Fruit fly (Drosophila melanogaster) whole organism, embryonic: ENCODE data around the gene nesd.

Experiments used
- Bteb2 ChIP-seq: fragments of 200-800 bp; sonication (Bioruptor generic); optimal IDR thresholded peaks from 2 replicates; lab custom pipeline; 2016; ENCODE audit warnings: missing biosample characterization, missing genetic modification characterization
- CG1024 ChIP-seq: fragments of 200-800 bp; sonication (Bioruptor generic); IDR thresholded peaks from 2 replicates; pipeline ENCODE4 v1.3.6; 2022; ENCODE audit warnings: missing biosample characterization, missing genetic modification characterization
- CG10462 ChIP-seq: fragments of 200-800 bp; sonication (Bioruptor generic); optimal IDR thresholded peaks from 2 replicates; lab custom pipeline; 2016; ENCODE audit warnings: missing biosample characterization, missing genetic modification characterization
- CG11398 ChIP-seq: fragments of 200-800 bp; sonication (Bioruptor generic); optimal IDR thresholded peaks from 2 replicates; lab custom pipeline; 2016; ENCODE audit warnings: missing biosample characterization, missing genetic modification characterization
- CG12236 ChIP-seq: fragments of 200-800 bp; sonication (Bioruptor generic); optimal IDR thresholded peaks from 2 replicates; lab custom pipeline; 2016; ENCODE audit warnings: missing biosample characterization, missing genetic modification characterization
- CG12391 ChIP-seq: fragments of 200-800 bp; sonication (Bioruptor generic); optimal IDR thresholded peaks from 3 replicates; lab custom pipeline; 2018; ENCODE audit warnings: missing biosample characterization, mild to moderate bottlenecking, missing genetic modification characterization, moderate library complexity
- CG14667 ChIP-seq: fragments of 200-800 bp; sonication (Bioruptor generic); IDR thresholded peaks from 2 replicates; pipeline ENCODE4 v1.3.6; 2022; ENCODE audit warnings: missing biosample characterization, missing genetic modification characterization
- CG15011 ChIP-seq: fragments of 200-800 bp; sonication (Bioruptor generic); optimal IDR thresholded peaks from 3 replicates; lab custom pipeline; 2018; ENCODE audit warnings: missing biosample characterization, mild to moderate bottlenecking, missing genetic modification characterization
- CG15696 ChIP-seq: fragments of 200-800 bp; sonication (Bioruptor generic); optimal IDR thresholded peaks from 2 replicates; lab custom pipeline; 2019; ENCODE audit warnings: missing biosample characterization, mild to moderate bottlenecking, missing genetic modification characterization, moderate library complexity
- CG18476 ChIP-seq: fragments of 200-800 bp; sonication (Bioruptor generic); optimal IDR thresholded peaks from 2 replicates; lab custom pipeline; 2016; ENCODE audit warnings: missing biosample characterization, mild to moderate bottlenecking, missing genetic modification characterization
- CG18619 ChIP-seq: fragments of 200-800 bp; sonication (Bioruptor generic); optimal IDR thresholded peaks from 3 replicates; lab custom pipeline; 2017; ENCODE audit warnings: missing biosample characterization, mild to moderate bottlenecking, missing genetic modification characterization
- CG2120 ChIP-seq: fragments of 200-800 bp; sonication (Bioruptor generic); optimal IDR thresholded peaks from 3 replicates; lab custom pipeline; 2016; ENCODE audit warnings: missing biosample characterization, missing genetic modification characterization
- CG31224 ChIP-seq: fragments of 200-800 bp; sonication (Bioruptor generic); IDR thresholded peaks from 2 replicates; pipeline ENCODE4 v1.3.6; 2022; ENCODE audit warnings: missing biosample characterization, missing genetic modification characterization
- CG3163 ChIP-seq: fragments of 200-800 bp; sonication (Bioruptor generic); optimal IDR thresholded peaks from 3 replicates; lab custom pipeline; 2016; ENCODE audit warnings: missing biosample characterization, missing genetic modification characterization
- CG6683 ChIP-seq: fragments of 200-800 bp; sonication (Bioruptor generic); optimal IDR thresholded peaks from 2 replicates; lab custom pipeline; 2017; ENCODE audit warnings: missing biosample characterization, mild to moderate bottlenecking, missing genetic modification characterization, missing genetic modification reagents
- CG6791 ChIP-seq: fragments of 200-800 bp; sonication (Bioruptor generic); IDR thresholded peaks from 3 replicates; pipeline ENCODE4 v1.3.6; 2022; ENCODE audit warnings: missing biosample characterization, missing genetic modification characterization; ENCODE audit not compliant: partially characterized antibody
- CG8281 ChIP-seq: fragments of 200-800 bp; sonication (Bioruptor generic); optimal IDR thresholded peaks from 2 replicates; lab custom pipeline; 2018; ENCODE audit warnings: missing biosample characterization, mild to moderate bottlenecking, missing genetic modification characterization, moderate library complexity
- Dbx ChIP-seq: fragments of 200-800 bp; sonication (Bioruptor generic); IDR thresholded peaks from 3 replicates; pipeline ENCODE4 v1.3.6; 2022; ENCODE audit warnings: missing biosample characterization, missing genetic modification characterization
- E2f1 ChIP-seq: fragments of 200-800 bp; sonication (Bioruptor generic); IDR thresholded peaks from 2 replicates; pipeline ENCODE4 v1.3.6; 2022; ENCODE audit warnings: missing biosample characterization, missing genetic modification characterization
- Hmr ChIP-seq: fragments of 200-800 bp; sonication (Bioruptor generic); optimal IDR thresholded peaks from 3 replicates; lab custom pipeline; 2017; ENCODE audit warnings: mild to moderate bottlenecking, missing biosample characterization, missing genetic modification reagents, missing genetic modification characterization
- Max ChIP-seq: fragments of 200-800 bp; sonication (Bioruptor generic); optimal IDR thresholded peaks from 2 replicates; lab custom pipeline; 2016; ENCODE audit warnings: missing biosample characterization, mild to moderate bottlenecking, missing genetic modification characterization
- Meics ChIP-seq: fragments of 200-800 bp; sonication (Bioruptor generic); optimal IDR thresholded peaks from 2 replicates; lab custom pipeline; 2017; ENCODE audit warnings: missing biosample characterization, mild to moderate bottlenecking, missing genetic modification characterization
- PHDP ChIP-seq: fragments of 200-800 bp; sonication (Bioruptor generic); optimal IDR thresholded peaks from 3 replicates; lab custom pipeline; 2018; ENCODE audit warnings: missing biosample characterization, mild to moderate bottlenecking, missing genetic modification characterization, moderate library complexity
- Poxn ChIP-seq: fragments of 200-800 bp; sonication (Bioruptor generic); IDR thresholded peaks from 2 replicates; pipeline ENCODE4 v1.3.6; 2022; ENCODE audit warnings: missing biosample characterization, missing genetic modification characterization
- btn ChIP-seq: fragments of 200-800 bp; sonication (Bioruptor generic); optimal IDR thresholded peaks from 2 replicates; lab custom pipeline; 2016; ENCODE audit warnings: missing biosample characterization, missing genetic modification characterization
- caup ChIP-seq: fragments of 200-800 bp; sonication (Bioruptor generic); optimal IDR thresholded peaks from 3 replicates; lab custom pipeline; 2017; ENCODE audit warnings: missing biosample characterization, mild to moderate bottlenecking, missing genetic modification characterization, moderate library complexity; ENCODE audit not compliant: severe bottlenecking
- cg ChIP-seq: fragments of 200-800 bp; sonication (Bioruptor generic); optimal IDR thresholded peaks from 3 replicates; lab custom pipeline; 2019; ENCODE audit warnings: missing biosample characterization, mild to moderate bottlenecking, missing genetic modification characterization, moderate library complexity
- chif ChIP-seq, 2 experiments: fragments of 200-800 bp; sonication (Bioruptor generic); optimal IDR thresholded peaks; 3 replicates each; lab custom pipeline; 2016; ENCODE audit warnings: missing biosample characterization in 2 of 2, missing genetic modification characterization in 2 of 2
- chinmo ChIP-seq: fragments of 200-800 bp; sonication (Bioruptor generic); IDR thresholded peaks from 4 replicates; pipeline ENCODE4 v1.3.6; 2022; ENCODE audit warnings: missing biosample characterization, missing genetic modification characterization; ENCODE audit not compliant: partially characterized antibody
- chm ChIP-seq: fragments of 200-800 bp; sonication (Bioruptor generic); IDR thresholded peaks from 2 replicates; pipeline ENCODE4 v1.3.6; 2022; ENCODE audit warnings: missing biosample characterization, missing genetic modification characterization
- dmrt99B ChIP-seq: fragments of 200-800 bp; sonication (Bioruptor generic); optimal IDR thresholded peaks from 2 replicates; lab custom pipeline; 2018; ENCODE audit warnings: missing biosample characterization, mild to moderate bottlenecking, missing genetic modification characterization, moderate library complexity
- dysf ChIP-seq: fragments of 200-800 bp; sonication (Bioruptor generic); IDR thresholded peaks from 3 replicates; pipeline ENCODE4 v1.3.6; 2022; ENCODE audit warnings: missing biosample characterization, missing genetic modification characterization
- en ChIP-seq: fragments of 200-800 bp; sonication (Bioruptor generic); optimal IDR thresholded peaks from 2 replicates; lab custom pipeline; 2016; ENCODE audit warnings: missing biosample characterization, missing genetic modification characterization
- gfzf ChIP-seq: fragments of 200-800 bp; sonication (Bioruptor generic); optimal IDR thresholded peaks from 2 replicates; lab custom pipeline; 2016; ENCODE audit warnings: missing biosample characterization, mild to moderate bottlenecking, missing genetic modification characterization, moderate library complexity
- hth ChIP-seq: fragments of >200 bp; optimal IDR thresholded peaks from 2 replicates; lab custom pipeline; 2017; ENCODE audit warnings: inconsistent platforms
- jigr1 ChIP-seq: fragments of 200-800 bp; sonication (Bioruptor generic); IDR thresholded peaks from 3 replicates; pipeline ENCODE4 v1.3.6; 2022; ENCODE audit warnings: missing biosample characterization, missing genetic modification characterization
- lbe ChIP-seq: fragments of 200-800 bp; sonication (Bioruptor generic); optimal IDR thresholded peaks from 2 replicates; lab custom pipeline; 2016; ENCODE audit warnings: missing biosample characterization, mild to moderate bottlenecking, missing genetic modification characterization
- lmd ChIP-seq: fragments of 200-800 bp; sonication (Bioruptor generic); IDR thresholded peaks from 2 replicates; pipeline ENCODE4 v1.3.6; 2022; ENCODE audit warnings: missing biosample characterization, missing genetic modification characterization
- nerfin-1 ChIP-seq: fragments of 200-800 bp; sonication (Bioruptor generic); optimal IDR thresholded peaks from 3 replicates; lab custom pipeline; 2019; ENCODE audit warnings: missing biosample characterization, mild to moderate bottlenecking, missing genetic modification characterization, moderate library complexity
- nom ChIP-seq: fragments of 200-800 bp; sonication (Bioruptor generic); optimal IDR thresholded peaks from 2 replicates; lab custom pipeline; 2017; ENCODE audit warnings: missing biosample characterization, missing genetic modification characterization, mild to moderate bottlenecking, moderate library complexity, missing genetic modification reagents
- onecut ChIP-seq: fragments of 200-800 bp; sonication (Bioruptor generic); IDR thresholded peaks from 2 replicates; pipeline ENCODE4 v1.3.6; 2022; ENCODE audit warnings: missing biosample characterization, missing genetic modification characterization
- pfk ChIP-seq: fragments of 200-800 bp; sonication (Bioruptor generic); optimal IDR thresholded peaks from 2 replicates; lab custom pipeline; 2018; ENCODE audit warnings: missing biosample characterization, mild to moderate bottlenecking, missing genetic modification characterization, moderate library complexity
- pita ChIP-seq: fragments of 200-800 bp; sonication (Bioruptor generic); optimal IDR thresholded peaks from 2 replicates; lab custom pipeline; 2017; ENCODE audit warnings: missing biosample characterization, mild to moderate bottlenecking, missing genetic modification characterization
- salm ChIP-seq: fragments of 200-800 bp; sonication (Bioruptor generic); optimal IDR thresholded peaks from 2 replicates; lab custom pipeline; 2018; ENCODE audit warnings: missing biosample characterization, mild to moderate bottlenecking, missing genetic modification characterization
- sqz ChIP-seq: fragments of 200-800 bp; sonication (Bioruptor generic); optimal IDR thresholded peaks from 3 replicates; lab custom pipeline; 2018; ENCODE audit warnings: missing biosample characterization, mild to moderate bottlenecking, missing genetic modification characterization
- trh ChIP-seq: fragments of 200-800 bp; sonication (Bioruptor generic); optimal IDR thresholded peaks from 2 replicates; lab custom pipeline; 2016; ENCODE audit warnings: missing biosample characterization, missing genetic modification characterization
- vvl ChIP-seq: fragments of 200-800 bp; sonication (Bioruptor generic); IDR thresholded peaks from 2 replicates; pipeline ENCODE4 v1.3.6; 2022; ENCODE audit warnings: missing biosample characterization, missing genetic modification characterization
- zen ChIP-seq: fragments of 200-800 bp; sonication (Bioruptor generic); optimal IDR thresholded peaks from 3 replicates; lab custom pipeline; 2018; ENCODE audit warnings: missing biosample characterization, mild to moderate bottlenecking, missing genetic modification characterization, moderate library complexity
- zf30C ChIP-seq: fragments of 200-800 bp; sonication (Bioruptor generic); optimal IDR thresholded peaks from 3 replicates; lab custom pipeline; 2018; ENCODE audit warnings: missing biosample characterization, mild to moderate bottlenecking, missing genetic modification characterization
- zfh2 ChIP-seq: fragments of 200-800 bp; sonication (Bioruptor generic); optimal IDR thresholded peaks from 2 replicates; lab custom pipeline; 2016; ENCODE audit warnings: missing biosample characterization, missing genetic modification characterization

nesd gene

DNA sequence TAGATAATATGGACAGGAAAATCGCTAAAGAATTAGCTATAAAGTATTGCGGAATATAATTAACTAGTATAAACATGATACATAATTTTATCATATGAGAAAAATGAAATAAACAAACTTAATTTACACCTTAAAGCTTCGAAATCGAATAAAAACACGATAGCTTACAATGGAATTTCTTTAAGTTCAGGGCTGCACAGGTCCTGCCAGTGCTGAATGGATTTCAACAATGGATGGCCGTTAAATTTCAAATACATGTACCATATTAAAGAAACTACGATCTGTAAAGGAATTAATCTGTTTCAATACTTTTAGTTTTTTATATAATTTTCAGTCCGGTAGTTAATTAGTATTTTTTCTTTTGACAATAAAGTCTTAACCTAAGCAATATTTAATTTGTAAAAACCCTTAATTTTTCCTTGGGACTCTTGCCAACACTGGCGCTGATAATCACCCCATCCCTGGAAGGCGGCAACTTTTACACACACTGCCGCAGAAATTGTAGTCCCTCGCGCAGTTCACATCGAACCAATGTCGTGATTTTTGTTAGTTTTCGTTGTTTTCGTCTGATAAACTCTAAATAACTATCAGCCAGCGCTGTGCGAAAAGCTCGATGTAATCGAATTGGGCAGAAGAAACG lies 32.6 kb upstream of the nesd start, which contains the start of the genes barr and lok (continued):
- TF ChIP-seq CG18476: peak; percentile 60
- no peak for TF ChIP-seq trh
- no peak for TF ChIP-seq caup (GFP tag; lab: Kevin White, UChicago)
- TF ChIP-seq Dbx (GFP tag; lab: Robert Waterston, UW): peak; percentile 63; the same call in 2 of the 3 replicates
- TF ChIP-seq CG12236 (GFP tag; lab: Kevin White, UChicago): peak; percentile 8
- no peak for TF ChIP-seq CG1024 (GFP tag; lab: Robert Waterston, UW)
- TF ChIP-seq jigr1 (GFP tag; lab: Robert Waterston, UW): no peak
- peak; percentile 75 for TF ChIP-seq CG2120 (GFP tag; lab: Kevin White, UChicago)
- TF ChIP-seq CG12391 (tag; lab: Kevin White, UChicago): peak; percentile 66
- no peak for TF ChIP-seq onecut (GFP tag; lab: Robert Waterston, UW)
- TF ChIP-seq CG14667 (GFP tag; lab: Robert Waterston, UW): no peak
- peak; percentile 39 for TF ChIP-seq CG15696 (tag; lab: Kevin White, UChicago)
- no peak for TF ChIP-seq pita (GFP tag; lab: Kevin White, UChicago)
- TF ChIP-seq Hmr: peak; percentile 35
- peak; percentile 45 for TF ChIP-seq E2f1
- TF ChIP-seq zen (tag; lab: Kevin White, UChicago): peak; percentile 25
- peak; percentile 41 for TF ChIP-seq CG10462 (GFP tag; lab: Kevin White, UChicago)
- TF ChIP-seq nerfin-1: peak; percentile 44
- TF ChIP-seq chinmo: no peak
- TF ChIP-seq CG6683 (GFP tag; lab: Kevin White, UChicago): no peak
- no peak for TF ChIP-seq nom (GFP tag; lab: Kevin White, UChicago)
- TF ChIP-seq dmrt99B (tag; lab: Kevin White, UChicago): no peak
- no peak for TF ChIP-seq CG6791 (GFP tag; lab: Robert Waterston, UW)
- TF ChIP-seq dysf: peak; percentile 49; the same call in 1 of the 3 replicates
- TF ChIP-seq en (GFP tag; lab: Kevin White, UChicago): peak; percentile 9
- peak; percentile 10 to 65 for TF ChIP-seq chif (GFP tag; optimal IDR thresholded peaks at IDR 0.05; lab: Kevin White, UChicago)
- TF ChIP-seq Bteb2 (GFP tag; lab: Kevin White, UChicago): peak; percentile 57
- TF ChIP-seq Poxn (GFP tag; lab: Robert Waterston, UW): no peak
- TF ChIP-seq btn (GFP tag; lab: Kevin White, UChicago): no peak
- no peak for TF ChIP-seq lbe
- TF ChIP-seq PHDP (tag; lab: Kevin White, UChicago): peak; percentile 5
- no peak for TF ChIP-seq CG8281 (tag; lab: Kevin White, UChicago)
- no peak for TF ChIP-seq hth
- TF ChIP-seq chm (GFP tag; lab: Robert Waterston, UW): no peak
- TF ChIP-seq CG3163 (GFP tag; lab: Kevin White, UChicago): peak; percentile 13
- TF ChIP-seq Meics (GFP tag; lab: Kevin White, UChicago): peak; percentile 42
- TF ChIP-seq cg (GFP tag; lab: Kevin White, UChicago): peak; percentile 65
- TF ChIP-seq CG15011 (GFP tag; lab: Kevin White, UChicago): peak; percentile 3
- no peak for TF ChIP-seq CG11398 (GFP tag; lab: Kevin White, UChicago)
- no peak for TF ChIP-seq pfk (GFP tag; lab: Kevin White, UChicago)
- no peak for TF ChIP-seq CG31224 (GFP tag; lab: Robert Waterston, UW)
- no peak for TF ChIP-seq sqz (GFP tag; lab: Kevin White, UChicago)
- peak; percentile 67 for TF ChIP-seq zfh2 (GFP tag; lab: Kevin White, UChicago)
- 0 out of 2 replicates have a peak, but pooled peaks have one; percentile 23 for TF ChIP-seq vvl (GFP tag; lab: Robert Waterston, UW)
- TF ChIP-seq gfzf (GFP tag; lab: Kevin White, UChicago): peak; percentile 21
- TF ChIP-seq lmd (GFP tag; lab: Robert Waterston, UW): peak; percentile 46
- no peak for TF ChIP-seq salm
- TF ChIP-seq CG18619: peak; percentile 58
- TF ChIP-seq zf30C (GFP tag; lab: Kevin White, UChicago): no peak
- TF ChIP-seq Max (GFP tag; lab: Kevin White, UChicago): peak; percentile 23
